Worm (Caenorhabditis elegans) whole organism, L4 larva: ENCODE results near the gene nhr-290.
"Not testable (repeated sequence)": the region's sequence is repeated elsewhere in the genome, so short reads cannot be mapped to it uniquely, and the experiment has no call there.

Experiments
- Y105C5A.15 ChIP-seq: fragments of 200-800 bp; sonication (Bioruptor generic); IDR thresholded peaks from 2 replicates; pipeline ENCODE4 v1.3.6; 2022; ENCODE audit warnings: missing genetic modification characterization, missing compliant biosample characterization
- dmd-6 ChIP-seq: fragments of 200-800 bp; sonication (Bioruptor generic); IDR thresholded peaks from 2 replicates; pipeline ENCODE4 v1.3.6; 2022; ENCODE audit warnings: missing genetic modification reagents, missing genetic modification characterization, missing compliant biosample characterization
- egl-43 ChIP-seq: fragments of 200-800 bp; sonication (Bioruptor generic); IDR thresholded peaks from 2 replicates; pipeline ENCODE4 v1.3.6; 2022; ENCODE audit warnings: missing genetic modification reagents, missing genetic modification characterization, missing compliant biosample characterization
- hlh-30 ChIP-seq: sonication (generic microtip); optimal IDR thresholded peaks from 2 replicates; lab custom pipeline; 2017; ENCODE audit warnings: antibody characterized with exemption, mild to moderate bottlenecking, missing genetic modification characterization, missing compliant biosample characterization; ENCODE audit not compliant: insufficient read depth
- lsy-2 ChIP-seq, 2 experiments: fragments of 150-350 bp in 1 of 2; sonication (generic microtip) in 1 of 2; optimal IDR thresholded peaks; 2 replicates each; lab custom pipeline; 2014 to 2017; ENCODE audit warnings: missing biosample characterization in 2 of 2, missing genetic modification characterization in 2 of 2
- nhr-28 ChIP-seq: fragments of 150-350 bp; optimal IDR thresholded peaks from 2 replicates; lab custom pipeline; 2014; ENCODE audit warnings: missing biosample characterization, missing genetic modification characterization
- nhr-76 ChIP-seq: fragments of 150-350 bp; optimal IDR thresholded peaks from 2 replicates; lab custom pipeline; 2014; ENCODE audit warnings: missing biosample characterization, missing genetic modification characterization
- snpc-4 ChIP-seq: fragments of 150-350 bp; optimal IDR thresholded peaks from 2 replicates; lab custom pipeline; 2014; ENCODE audit warnings: missing biosample characterization, missing genetic modification characterization
- unc-130 ChIP-seq: sonication (generic microtip); optimal IDR thresholded peaks from 2 replicates; lab custom pipeline; 2016; ENCODE audit warnings: missing genetic modification reagents, missing genetic modification characterization, missing compliant biosample characterization
- zag-1 ChIP-seq: fragments of 150-350 bp; optimal IDR thresholded peaks from 2 replicates; lab custom pipeline; 2014; ENCODE audit warnings: missing biosample characterization, missing genetic modification characterization

DNA sequence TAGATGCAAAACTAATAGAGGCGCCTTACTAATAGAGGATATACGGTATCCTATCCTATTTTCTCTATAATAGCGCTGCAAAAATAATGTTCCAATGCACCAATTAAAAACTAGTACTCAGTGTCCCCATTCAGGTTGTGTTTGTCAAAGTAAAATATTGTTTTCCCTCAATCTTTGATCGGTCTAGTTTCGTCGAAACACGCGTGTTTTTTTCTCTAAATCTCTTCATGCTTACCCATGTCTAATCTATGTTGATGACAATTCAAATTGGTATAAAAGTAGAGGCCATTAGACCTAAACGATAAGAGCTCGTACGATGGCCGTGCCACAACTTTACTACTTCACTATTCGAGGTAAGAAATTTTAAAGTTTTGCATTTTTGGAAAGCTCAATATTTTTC is 12.6 kb upstream of the nhr-290 start, which contains the start of gene gst-10:
- not testable (repeated sequence) for TF ChIP-seq egl-43 (GFP tag; lab: Robert Waterston, UW); lsy-2 (tag; optimal IDR thresholded peaks at IDR 0.05; lab: Kevin White, UChicago); nhr-76; dmd-6; Y105C5A.15 (GFP tag; lab: Robert Waterston, UW); nhr-28 (tag; lab: Kevin White, UChicago); snpc-4; hlh-30; zag-1 (tag; lab: Kevin White, UChicago); unc-130 (GFP tag; lab: Kevin White, UChicago)
